Fruit fly (Drosophila melanogaster) whole organism, embryonic: ENCODE data around the gene CG7945.

Source experiments
- Asciz ChIP-seq: fragments of 200-800 bp; sonication (Bioruptor generic); optimal IDR thresholded peaks from 2 replicates; lab custom pipeline; 2017; ENCODE audit warnings: missing biosample characterization, mild to moderate bottlenecking, missing genetic modification characterization, missing genetic modification reagents
- Atf6 ChIP-seq: fragments of 200-800 bp; sonication (Bioruptor generic); IDR thresholded peaks from 2 replicates; pipeline ENCODE4 v1.3.6; 2022; ENCODE audit warnings: missing biosample characterization, missing genetic modification characterization
- BtbVII ChIP-seq: fragments of 200-800 bp; sonication (Bioruptor generic); optimal IDR thresholded peaks from 3 replicates; lab custom pipeline; 2017; ENCODE audit warnings: missing biosample characterization, mild to moderate bottlenecking, missing genetic modification characterization
- C15 ChIP-seq: fragments of 200-800 bp; sonication (Bioruptor generic); IDR thresholded peaks from 3 replicates; pipeline ENCODE4 v1.3.6; 2022; ENCODE audit warnings: missing biosample characterization, missing genetic modification characterization
- CG10431 ChIP-seq: fragments of 200-800 bp; sonication (Bioruptor generic); optimal IDR thresholded peaks from 3 replicates; lab custom pipeline; 2018; ENCODE audit warnings: missing biosample characterization, mild to moderate bottlenecking, missing genetic modification characterization
- CG10462 ChIP-seq: fragments of 200-800 bp; sonication (Bioruptor generic); optimal IDR thresholded peaks from 2 replicates; lab custom pipeline; 2016; ENCODE audit warnings: missing biosample characterization, missing genetic modification characterization
- CG11696 ChIP-seq: fragments of 200-800 bp; sonication (Bioruptor generic); IDR thresholded peaks from 2 replicates; pipeline ENCODE4 v1.3.6; 2022; ENCODE audit warnings: missing biosample characterization, missing genetic modification characterization
- CG13624 ChIP-seq: fragments of 200-800 bp; sonication (Bioruptor generic); optimal IDR thresholded peaks from 2 replicates; lab custom pipeline; 2016; ENCODE audit warnings: missing biosample characterization, missing genetic modification characterization
- CG14014 ChIP-seq: fragments of 200-800 bp; sonication (Bioruptor generic); IDR thresholded peaks from 2 replicates; pipeline ENCODE4 v1.3.6; 2022; ENCODE audit warnings: missing biosample characterization, missing genetic modification characterization
- CG14441 ChIP-seq: fragments of 200-800 bp; sonication (Bioruptor generic); IDR thresholded peaks from 2 replicates; pipeline ENCODE4 v1.3.6; 2022; ENCODE audit warnings: missing biosample characterization, missing genetic modification characterization
- CG15011 ChIP-seq: fragments of 200-800 bp; sonication (Bioruptor generic); optimal IDR thresholded peaks from 3 replicates; lab custom pipeline; 2018; ENCODE audit warnings: missing biosample characterization, mild to moderate bottlenecking, missing genetic modification characterization
- CG1602 ChIP-seq: fragments of 200-800 bp; sonication (Bioruptor generic); optimal IDR thresholded peaks from 3 replicates; lab custom pipeline; 2016; ENCODE audit warnings: missing biosample characterization, missing genetic modification characterization
- CG17829 ChIP-seq: fragments of 200-800 bp; optimal IDR thresholded peaks from 2 replicates; lab custom pipeline; 2019; ENCODE audit warnings: missing biosample characterization, mild to moderate bottlenecking, missing genetic modification characterization, moderate library complexity
- CG2199 ChIP-seq: fragments of 200-800 bp; sonication (Bioruptor generic); IDR thresholded peaks from 3 replicates; pipeline ENCODE4 v1.3.6; 2022; ENCODE audit warnings: missing biosample characterization, missing genetic modification characterization
- CG2202 ChIP-seq: fragments of 200-800 bp; sonication (Bioruptor generic); optimal IDR thresholded peaks from 2 replicates; lab custom pipeline; 2018; ENCODE audit warnings: missing biosample characterization, mild to moderate bottlenecking, missing genetic modification characterization
- CG32767 ChIP-seq: fragments of 200-800 bp; sonication (Bioruptor generic); IDR thresholded peaks from 2 replicates; pipeline ENCODE4 v1.3.6; 2022; ENCODE audit warnings: missing biosample characterization, missing genetic modification characterization
- CG3281 ChIP-seq: fragments of 200-800 bp; sonication (Bioruptor generic); optimal IDR thresholded peaks from 3 replicates; lab custom pipeline; 2017; ENCODE audit warnings: missing biosample characterization, mild to moderate bottlenecking, missing genetic modification characterization
- CG9609 ChIP-seq: fragments of 200-800 bp; sonication (Bioruptor generic); optimal IDR thresholded peaks from 3 replicates; lab custom pipeline; 2016; ENCODE audit warnings: missing biosample characterization, missing genetic modification characterization
- Dek ChIP-seq: fragments of 200-800 bp; sonication (Bioruptor generic); optimal IDR thresholded peaks from 3 replicates; lab custom pipeline; 2019; ENCODE audit warnings: missing biosample characterization, mild to moderate bottlenecking, missing genetic modification characterization, moderate library complexity
- Dll ChIP-seq: fragments of 200-800 bp; sonication (Bioruptor generic); IDR thresholded peaks from 4 replicates; pipeline ENCODE4 v1.3.6; 2022; ENCODE audit warnings: missing biosample characterization, missing genetic modification characterization; ENCODE audit not compliant: partially characterized antibody
- Gug ChIP-seq: fragments of 200-800 bp; sonication (Bioruptor generic); IDR thresholded peaks from 4 replicates; pipeline ENCODE4 v1.3.6; 2022; ENCODE audit warnings: missing biosample characterization, missing genetic modification characterization
- HLH4C ChIP-seq: fragments of 200-800 bp; sonication (Bioruptor generic); IDR thresholded peaks from 3 replicates; pipeline ENCODE4 v1.3.6; 2022; ENCODE audit warnings: missing biosample characterization, missing genetic modification characterization; ENCODE audit not compliant: partially characterized antibody
- HLH54F ChIP-seq: fragments of 200-800 bp; sonication (Bioruptor generic); optimal IDR thresholded peaks from 3 replicates; lab custom pipeline; 2016; ENCODE audit warnings: missing biosample characterization, missing genetic modification characterization
- Hr3 ChIP-seq: fragments of 200-800 bp; sonication (Bioruptor generic); optimal IDR thresholded peaks from 3 replicates; lab custom pipeline; 2016; ENCODE audit warnings: missing biosample characterization, missing genetic modification characterization
- Med ChIP-seq: fragments of 200-800 bp; sonication (Bioruptor generic); peaks from one replicate; lab custom pipeline; 2016; ENCODE audit warnings: missing biosample characterization, missing genetic modification characterization, mild to moderate bottlenecking, inconsistent platforms, moderate library complexity
- PHDP ChIP-seq: fragments of 200-800 bp; sonication (Bioruptor generic); optimal IDR thresholded peaks from 3 replicates; lab custom pipeline; 2018; ENCODE audit warnings: missing biosample characterization, mild to moderate bottlenecking, missing genetic modification characterization, moderate library complexity
- Pdp1 ChIP-seq, 2 experiments: fragments of 200-800 bp; sonication (Bioruptor generic); optimal IDR thresholded peaks; 3 replicates each; lab custom pipeline; 2016; ENCODE audit warnings: missing biosample characterization in 2 of 2, missing genetic modification characterization in 2 of 2, mild to moderate bottlenecking in 1 of 2, moderate library complexity in 1 of 2
- Sin3A ChIP-seq: fragments of >200 bp; optimal IDR thresholded peaks from 2 replicates; lab custom pipeline; 2018
- Sry-δ ChIP-seq: fragments of 200-800 bp; sonication (Bioruptor generic); optimal IDR thresholded peaks from 2 replicates; lab custom pipeline; 2016; ENCODE audit warnings: missing biosample characterization, missing genetic modification characterization
- Usf ChIP-seq: fragments of 200-800 bp; sonication (Bioruptor generic); optimal IDR thresholded peaks from 2 replicates; lab custom pipeline; 2017; ENCODE audit warnings: missing genotype, missing biosample characterization, missing genetic modification characterization
- Xrp1 ChIP-seq: fragments of 200-800 bp; sonication (Bioruptor generic); IDR thresholded peaks from 2 replicates; pipeline ENCODE4 v1.3.6; 2022; ENCODE audit warnings: missing biosample characterization, missing genetic modification characterization
- az2 ChIP-seq: fragments of 200-800 bp; sonication (Bioruptor generic); optimal IDR thresholded peaks from 3 replicates; lab custom pipeline; 2016; ENCODE audit warnings: missing biosample characterization, missing genetic modification characterization
- chm ChIP-seq: fragments of 200-800 bp; sonication (Bioruptor generic); IDR thresholded peaks from 2 replicates; pipeline ENCODE4 v1.3.6; 2022; ENCODE audit warnings: missing biosample characterization, missing genetic modification characterization
- dati ChIP-seq: fragments of 200-800 bp; sonication (Bioruptor generic); IDR thresholded peaks from 2 replicates; pipeline ENCODE4 v1.3.6; 2022; ENCODE audit warnings: missing biosample characterization, missing genetic modification characterization
- exex ChIP-seq: fragments of 200-800 bp; sonication (Bioruptor generic); optimal IDR thresholded peaks from 4 replicates; lab custom pipeline; 2018; ENCODE audit warnings: missing biosample characterization, mild to moderate bottlenecking, missing genetic modification characterization, moderate library complexity
- grn ChIP-seq: fragments of 200-800 bp; sonication (Bioruptor generic); optimal IDR thresholded peaks from 3 replicates; lab custom pipeline; 2017; ENCODE audit warnings: missing biosample characterization, missing genetic modification characterization
- hth ChIP-seq: fragments of >200 bp; optimal IDR thresholded peaks from 2 replicates; lab custom pipeline; 2017; ENCODE audit warnings: inconsistent platforms
- mirr ChIP-seq: fragments of 200-800 bp; sonication (Bioruptor generic); optimal IDR thresholded peaks from 3 replicates; lab custom pipeline; 2018; ENCODE audit warnings: missing biosample characterization, mild to moderate bottlenecking, missing genetic modification characterization
- schlank ChIP-seq: fragments of 200-800 bp; sonication (Bioruptor generic); optimal IDR thresholded peaks from 2 replicates; lab custom pipeline; 2018; ENCODE audit warnings: missing biosample characterization, mild to moderate bottlenecking, missing genetic modification characterization
- sens ChIP-seq: fragments of 200-800 bp; sonication (Bioruptor generic); peaks from one replicate; lab custom pipeline; 2016; ENCODE audit warnings: missing biosample characterization, missing genetic modification characterization
- seq ChIP-seq: fragments of 200-800 bp; sonication (Bioruptor generic); IDR thresholded peaks from 2 replicates; pipeline ENCODE4 v1.3.6; 2022; ENCODE audit warnings: missing biosample characterization, missing genetic modification characterization
- sim ChIP-seq: fragments of 200-800 bp; sonication (Bioruptor generic); IDR thresholded peaks from 2 replicates; pipeline ENCODE4 v1.3.6; 2022; ENCODE audit warnings: missing biosample characterization, missing genetic modification characterization
- tll ChIP-seq, 2 experiments: fragments of 200-800 bp in 1 of 2; fragments of >200 bp in 1 of 2; sonication (Bioruptor generic) in 1 of 2; optimal IDR thresholded peaks; 2 replicates each; lab custom pipeline; 2017 to 2019; ENCODE audit warnings: missing biosample characterization in 2 of 2, missing genetic modification characterization in 2 of 2, mild to moderate bottlenecking in 1 of 2, moderate library complexity in 1 of 2
- toy ChIP-seq: fragments of 200-800 bp; sonication (Bioruptor generic); IDR thresholded peaks from 2 replicates; pipeline ENCODE4 v1.3.6; 2022; ENCODE audit warnings: missing biosample characterization, missing genetic modification characterization

CG7945 gene

DNA sequence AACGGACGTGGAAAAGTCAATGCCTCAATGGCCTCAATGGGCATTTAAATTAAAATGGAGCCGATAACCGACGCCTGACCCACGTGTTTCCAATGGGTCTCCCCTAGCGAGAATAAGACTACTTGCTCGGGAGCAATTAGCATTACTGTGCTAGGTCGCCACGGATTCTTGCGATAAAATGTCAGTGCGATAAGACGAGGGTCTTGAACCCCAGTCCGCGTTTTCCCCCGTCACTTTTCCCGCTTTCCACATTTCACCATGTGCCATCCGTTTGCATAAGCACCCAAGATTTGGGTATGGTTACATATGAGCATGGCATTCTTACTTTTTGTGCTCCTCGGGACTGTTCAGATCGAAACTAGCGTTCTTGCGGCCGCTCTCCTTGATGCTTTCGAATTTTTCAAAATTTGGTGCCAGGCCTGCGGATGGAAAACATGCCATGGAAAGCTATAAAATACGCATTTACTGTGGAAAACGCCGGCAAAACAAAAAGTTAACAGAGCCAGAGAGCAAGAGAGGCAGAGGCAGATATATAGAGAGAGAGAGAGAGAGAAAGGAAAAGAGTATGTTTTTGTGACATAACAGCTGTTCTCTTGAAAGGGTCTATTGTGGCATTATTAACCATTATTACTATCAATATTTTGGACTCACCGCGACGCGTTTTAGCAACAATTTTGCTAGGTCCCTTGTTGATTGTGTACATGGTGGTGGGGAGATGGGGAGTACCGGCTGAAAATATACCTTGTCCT is 16.6 kb downstream of the CG7945 start (continued):
- TF ChIP-seq CG2199 (GFP tag; lab: Robert Waterston, UW), result 0 out of 3 replicates have a peak, but pooled peaks have one; percentile 35
- no peak for TF ChIP-seq az2 (GFP tag; lab: Kevin White, UChicago)
- TF ChIP-seq CG1602, result no peak
- TF ChIP-seq Sry-δ (GFP tag; lab: Kevin White, UChicago), result no peak
- TF ChIP-seq tll (GFP tag; optimal IDR thresholded peaks at IDR 0.05; lab: Kevin White, UChicago), result no peak
- TF ChIP-seq CG9609 (GFP tag; lab: Kevin White, UChicago), result no peak
- TF ChIP-seq dati (GFP tag; lab: Robert Waterston, UW), result no peak
- TF ChIP-seq chm (GFP tag; lab: Robert Waterston, UW), result 0 out of 2 replicates have a peak, but pooled peaks have one; percentile 21
- TF ChIP-seq CG14014 (GFP tag; lab: Robert Waterston, UW), result no peak
- no peak for TF ChIP-seq CG10431 (GFP tag; lab: Kevin White, UChicago)
- TF ChIP-seq CG13624, result no peak
- TF ChIP-seq Xrp1 (GFP tag; lab: Robert Waterston, UW), result 0 out of 2 replicates have a peak, but pooled peaks have one; percentile 4
- TF ChIP-seq grn (GFP tag; lab: Kevin White, UChicago), result no peak
- TF ChIP-seq CG14441 (GFP tag; lab: Robert Waterston, UW), result peak; percentile 9; the same call in 1 of the 2 replicates
- TF ChIP-seq schlank (tag; lab: Kevin White, UChicago), result no peak
- TF ChIP-seq Dek (tag; lab: Kevin White, UChicago), result no peak
- TF ChIP-seq Med, result no peak
- TF ChIP-seq CG2202 (tag; lab: Kevin White, UChicago), result no peak
- TF ChIP-seq CG11696, result no peak
- TF ChIP-seq Usf (GFP tag; lab: Kevin White, UChicago), result no peak
- no peak for TF ChIP-seq CG3281 (GFP tag; lab: Kevin White, UChicago)
- no peak for TF ChIP-seq HLH4C (GFP tag; lab: Robert Waterston, UW)
- TF ChIP-seq CG17829 (tag; lab: Kevin White, UChicago), result no peak
- no peak for TF ChIP-seq HLH54F (GFP tag; lab: Kevin White, UChicago)
- 0 out of 4 replicates have a peak, but pooled peaks have one; percentile 46 for TF ChIP-seq Dll
- no peak for TF ChIP-seq Hr3 (GFP tag; lab: Kevin White, UChicago)

dm6 chr3L:15506174-15506926 is 17.6 kb downstream of the CG7945 start:
- TF ChIP-seq az2 (GFP tag; lab: Kevin White, UChicago), result no peak
- peak; percentile 11 for TF ChIP-seq BtbVII
- TF ChIP-seq CG10462, result no peak
- no peak for TF ChIP-seq CG9609 (GFP tag; lab: Kevin White, UChicago)
- no peak for TF ChIP-seq Sin3A (lab: Kevin White, UChicago)
- peak; percentile 66 for TF ChIP-seq sens
- peak in 1 of 2 experiments; percentile 58 for TF ChIP-seq Pdp1 (GFP tag; optimal IDR thresholded peaks at IDR 0.05; lab: Kevin White, UChicago)
- TF ChIP-seq hth (lab: Kevin White, UChicago), result no peak
- TF ChIP-seq Atf6 (GFP tag; lab: Robert Waterston, UW), result no peak
- TF ChIP-seq HLH54F (GFP tag; lab: Kevin White, UChicago), result no peak
- TF ChIP-seq Asciz (GFP tag; lab: Kevin White, UChicago), result no peak
- no peak for TF ChIP-seq toy (GFP tag; lab: Robert Waterston, UW)
- TF ChIP-seq CG32767 (GFP tag; lab: Robert Waterston, UW), result no peak
- peak; percentile 21 for TF ChIP-seq Med
- peak; percentile 8 for TF ChIP-seq mirr (GFP tag; lab: Kevin White, UChicago)
- TF ChIP-seq exex (tag; lab: Kevin White, UChicago), result peak; percentile 25
- TF ChIP-seq CG15011 (GFP tag; lab: Kevin White, UChicago), result no peak
- TF ChIP-seq C15 (GFP tag; lab: Robert Waterston, UW), result no peak
- TF ChIP-seq seq (GFP tag; lab: Robert Waterston, UW), result no peak
- no peak for TF ChIP-seq Gug (GFP tag; lab: Robert Waterston, UW)
- no peak for TF ChIP-seq PHDP (tag; lab: Kevin White, UChicago)
- no peak for TF ChIP-seq sim (GFP tag; lab: Robert Waterston, UW)
